Fruit fly (Drosophila melanogaster): ENCODE results near the gene Fuca.

The Fuca gene

dm6 chr3L:11533704-11534319, 11.3 kb upstream of the Fuca start (continued):
- no peak for TF ChIP-seq slou (GFP tag; optimal IDR thresholded peaks at IDR 0.05)
- TF ChIP-seq CG14014 (GFP tag; IDR thresholded peaks at IDR 0.05): peak; percentile 48
- peak; percentile 35; the same call in 1 of the 2 replicates for TF ChIP-seq CG3847 (GFP tag; IDR thresholded peaks at IDR 0.05)
- TF ChIP-seq CG17568 (GFP tag; optimal IDR thresholded peaks at IDR 0.05): peak; percentile 25
- TF ChIP-seq CG2875 (GFP tag; optimal IDR thresholded peaks at IDR 0.05): no peak
- peak; percentile 36 for TF ChIP-seq ab (GFP tag; optimal IDR thresholded peaks at IDR 0.05)
- no peak for TF ChIP-seq CG3838 (GFP tag; optimal IDR thresholded peaks at IDR 0.05)
- TF ChIP-seq gce (GFP tag; IDR thresholded peaks at IDR 0.05): no peak
- no peak for TF ChIP-seq unc-4 (GFP tag; IDR thresholded peaks at IDR 0.05; ENCODE audit: partially characterized antibody)
- TF ChIP-seq CG32532 (GFP tag; IDR thresholded peaks at IDR 0.05): peak; percentile 54; the same call in 1 of the 2 replicates
- TF ChIP-seq Adf1 (GFP tag; IDR thresholded peaks at IDR 0.05): no peak
- TF ChIP-seq gro (GFP tag; optimal IDR thresholded peaks at IDR 0.05): peak; percentile 10
- TF ChIP-seq CG4404 (GFP tag; IDR thresholded peaks at IDR 0.05): no peak
- no peak for TF ChIP-seq MESR4 (GFP tag; optimal IDR thresholded peaks at IDR 0.05)
- TF ChIP-seq CG34422 (GFP tag; IDR thresholded peaks at IDR 0.05): 0 out of 3 replicates have a peak, but pooled peaks have one; percentile 37
- TF ChIP-seq CG6791 (GFP tag; IDR thresholded peaks at IDR 0.05; ENCODE audit: partially characterized antibody): no peak
- peak; percentile 38 for TF ChIP-seq pum (GFP tag; optimal IDR thresholded peaks at IDR 0.05)
- peak; percentile 19 for TF ChIP-seq HHEX (GFP tag; optimal IDR thresholded peaks at IDR 0.05)
- TF ChIP-seq h (optimal IDR thresholded peaks at IDR 0.05): no peak
- TF ChIP-seq Taf1 (GFP tag; IDR thresholded peaks at IDR 0.05): no peak
- no peak for TF ChIP-seq Tbp (GFP tag; optimal IDR thresholded peaks at IDR 0.05)
- TF ChIP-seq CG7271 (tag; optimal IDR thresholded peaks at IDR 0.05): no peak
- TF ChIP-seq CG1233 (GFP tag; optimal IDR thresholded peaks at IDR 0.05): peak; percentile 34
- TF ChIP-seq CG9215 (GFP tag; IDR thresholded peaks at IDR 0.05): no peak; the same call in 1 of the 2 replicates
- TF ChIP-seq NFAT (GFP tag; IDR thresholded peaks at IDR 0.05): peak; percentile 4; the same call in 1 of the 2 replicates
- peak; percentile 5 for TF ChIP-seq CG10979 (tag; optimal IDR thresholded peaks at IDR 0.05)
- TF ChIP-seq Rfx (GFP tag; IDR thresholded peaks at IDR 0.05): peak; percentile 74; the same call in 1 of the 2 replicates
- TF ChIP-seq ssp (GFP tag; IDR thresholded peaks at IDR 0.05): no peak
- TF ChIP-seq CG1603 (tag; optimal IDR thresholded peaks at IDR 0.05): peak; percentile 9
- TF ChIP-seq sqz (GFP tag; optimal IDR thresholded peaks at IDR 0.05): no peak
- no peak for TF ChIP-seq Stat92E (GFP tag; optimal IDR thresholded peaks at IDR 0.05)
- no peak for TF ChIP-seq Dll (GFP tag; IDR thresholded peaks at IDR 0.05; ENCODE audit: partially characterized antibody)
- no peak for TF ChIP-seq ranshi (GFP tag; IDR thresholded peaks at IDR 0.05)
- no peak for TF ChIP-seq z (GFP tag; IDR thresholded peaks at IDR 0.05)
- TF ChIP-seq CG11696 (GFP tag; IDR thresholded peaks at IDR 0.05): no peak
- TF ChIP-seq Gug (GFP tag; IDR thresholded peaks at IDR 0.05): no peak
- TF ChIP-seq Nf-YC (tag; optimal IDR thresholded peaks at IDR 0.05): peak; percentile 58
- no peak for TF ChIP-seq aop (GFP tag; IDR thresholded peaks at IDR 0.05)
- TF ChIP-seq CG15479 (GFP tag; optimal IDR thresholded peaks at IDR 0.05): no peak
- TF ChIP-seq Awh (GFP tag; IDR thresholded peaks at IDR 0.05): 0 out of 2 replicates have a peak, but pooled peaks have one; percentile 13
- TF ChIP-seq unpg (GFP tag; optimal IDR thresholded peaks at IDR 0.05): peak; percentile 45
- no peak for TF ChIP-seq Scr (GFP tag; IDR thresholded peaks at IDR 0.05; ENCODE audit: partially characterized antibody)
- no peak for TF ChIP-seq Atf3 (GFP tag; optimal IDR thresholded peaks at IDR 0.05)
- TF ChIP-seq toy (GFP tag; IDR thresholded peaks at IDR 0.05): no peak
- TF ChIP-seq usp (GFP tag; optimal IDR thresholded peaks at IDR 0.05): no peak
- peak; percentile 14 for TF ChIP-seq CG15514 (GFP tag; optimal IDR thresholded peaks at IDR 0.05)
- TF ChIP-seq CG2129 (GFP tag; IDR thresholded peaks at IDR 0.05; ENCODE audit: partially characterized antibody): no peak
- no peak for TF ChIP-seq CG5245 (GFP tag; optimal IDR thresholded peaks at IDR 0.05)
- TF ChIP-seq prd (optimal IDR thresholded peaks at IDR 0.05): no peak
- peak; percentile 32; the same call in 2 of the 3 replicates for TF ChIP-seq prd (GFP tag; IDR thresholded peaks at IDR 0.05)
- TF ChIP-seq dysf (GFP tag; IDR thresholded peaks at IDR 0.05): peak; percentile 67; the same call in 2 of the 3 replicates
